Fruit fly (Drosophila melanogaster): ENCODE measurements around the gene CG31373.

Gene CG31373

dm6 chr3R:10684284-10684683 lies 24.9 kb downstream of the CG31373 start (continued):
- TF ChIP-seq slou (GFP tag; optimal IDR thresholded peaks at IDR 0.05) = no peak
- TF ChIP-seq CG7839 (tag; optimal IDR thresholded peaks at IDR 0.05) = peak; percentile 73
- no peak for TF ChIP-seq CG4854 (GFP tag; optimal IDR thresholded peaks at IDR 0.05)
- peak; percentile 63 for TF ChIP-seq nerfin-1 (tag; optimal IDR thresholded peaks at IDR 0.05)
- TF ChIP-seq Asciz (GFP tag; optimal IDR thresholded peaks at IDR 0.05) = peak; percentile 81
- no peak for TF ChIP-seq lbe (GFP tag; optimal IDR thresholded peaks at IDR 0.05)
- TF ChIP-seq CG17612 (GFP tag; IDR thresholded peaks at IDR 0.05) = peak; percentile 25; the same call in 1 of the 2 replicates
- TF ChIP-seq CG8388 (GFP tag; optimal IDR thresholded peaks at IDR 0.05) = peak; percentile 52
- TF ChIP-seq CG10321 (GFP tag; IDR thresholded peaks at IDR 0.05) = no peak
- peak; percentile 35 for TF ChIP-seq ERR (GFP tag; optimal IDR thresholded peaks at IDR 0.05)
- TF ChIP-seq bowl (GFP tag; IDR thresholded peaks at IDR 0.05) = no peak
- TF ChIP-seq Dfd (GFP tag; optimal IDR thresholded peaks at IDR 0.05) = no peak
- peak; percentile 89 for TF ChIP-seq CG11504 (tag; optimal IDR thresholded peaks at IDR 0.05)
- TF ChIP-seq CG16863 (GFP tag; optimal IDR thresholded peaks at IDR 0.05) = peak; percentile 34
- TF ChIP-seq gcm2 (GFP tag; optimal IDR thresholded peaks at IDR 0.05) = no peak
- TF ChIP-seq al (GFP tag; IDR thresholded peaks at IDR 0.05) = peak; percentile 42
- TF ChIP-seq CG18262 (tag; optimal IDR thresholded peaks at IDR 0.05) = peak; percentile 65
- peak; percentile 62 for TF ChIP-seq Fer3 (tag; optimal IDR thresholded peaks at IDR 0.05)
- no peak for TF ChIP-seq lov (optimal IDR thresholded peaks at IDR 0.05)
- TF ChIP-seq lov (GFP tag; IDR thresholded peaks at IDR 0.05) = 0 out of 3 replicates have a peak, but pooled peaks have one; percentile 40
- TF ChIP-seq slp2 (GFP tag; optimal IDR thresholded peaks at IDR 0.05) = peak; percentile 62
- TF ChIP-seq CG30431 (GFP tag; optimal IDR thresholded peaks at IDR 0.05) = no peak
- TF ChIP-seq her (GFP tag; optimal IDR thresholded peaks at IDR 0.05) = no peak
- no peak for TF ChIP-seq Lpt (GFP tag; optimal IDR thresholded peaks at IDR 0.05)
- TF ChIP-seq CG3407 (GFP tag; optimal IDR thresholded peaks at IDR 0.05) = peak; percentile 34
- TF ChIP-seq klu (GFP tag; IDR thresholded peaks at IDR 0.05) = no peak
- peak; percentile 59 for TF ChIP-seq CoRest (tag; optimal IDR thresholded peaks at IDR 0.05)
- TF ChIP-seq sr (GFP tag; IDR thresholded peaks at IDR 0.05) = peak; percentile 35; the same call in 1 of the 3 replicates
- TF ChIP-seq aop (GFP tag; IDR thresholded peaks at IDR 0.05) = peak; percentile 51; the same call in 1 of the 2 replicates
- TF ChIP-seq CG30403 (GFP tag; optimal IDR thresholded peaks at IDR 0.05) = peak; percentile 68
- no peak for TF ChIP-seq Doc3 (GFP tag; IDR thresholded peaks at IDR 0.05; ENCODE audit: partially characterized antibody)
- TF ChIP-seq CG1832 (GFP tag; optimal IDR thresholded peaks at IDR 0.05) = no peak
- no peak for TF ChIP-seq usp (GFP tag; optimal IDR thresholded peaks at IDR 0.05)
- TF ChIP-seq ab (GFP tag; optimal IDR thresholded peaks at IDR 0.05) = peak; percentile 28
- TF ChIP-seq pb (GFP tag; optimal IDR thresholded peaks at IDR 0.05) = no peak
- TF ChIP-seq CG3838 (GFP tag; optimal IDR thresholded peaks at IDR 0.05) = no peak
- TF ChIP-seq CG16813 (GFP tag; IDR thresholded peaks at IDR 0.05; ENCODE audit: partially characterized antibody) = no peak
- peak; percentile 62 for TF ChIP-seq CG12769 (tag; optimal IDR thresholded peaks at IDR 0.05)
- TF ChIP-seq crp (GFP tag; optimal IDR thresholded peaks at IDR 0.05) = peak in 1 of 2 experiments; percentile 1
- peak; percentile 45 for TF ChIP-seq Hmr (GFP tag; optimal IDR thresholded peaks at IDR 0.05)
- TF ChIP-seq E2f2 (GFP tag; IDR thresholded peaks at IDR 0.05) = peak; percentile 48
- peak; percentile 61 for TF ChIP-seq pnt (GFP tag; optimal IDR thresholded peaks at IDR 0.05)
- TF ChIP-seq Gsc (GFP tag; IDR thresholded peaks at IDR 0.05) = 0 out of 2 replicates have a peak, but pooled peaks have one; percentile 37
- TF ChIP-seq CG7372 (GFP tag; IDR thresholded peaks at IDR 0.05) = 0 out of 2 replicates have a peak, but pooled peaks have one; percentile 34
- TF ChIP-seq Hey (tag; optimal IDR thresholded peaks at IDR 0.05) = no peak
- TF ChIP-seq CG4707 (GFP tag; optimal IDR thresholded peaks at IDR 0.05) = peak; percentile 17
- no peak for TF ChIP-seq exex (tag; optimal IDR thresholded peaks at IDR 0.05)
- peak; percentile 9 for TF ChIP-seq Bteb2 (GFP tag; optimal IDR thresholded peaks at IDR 0.05)
- TF ChIP-seq psq (GFP tag; optimal IDR thresholded peaks at IDR 0.05) = peak; percentile 10
- peak; percentile 96 for TF ChIP-seq Ets65A (GFP tag)
- TF ChIP-seq Neu2 (GFP tag; optimal IDR thresholded peaks at IDR 0.05; ENCODE audit: borderline replicate concordance) = no peak

Data from whole organism, embryonic.